Worm (Caenorhabditis elegans) whole organism, L4 larva: ENCODE results near the gene F35E8.6.

Experiments
- madf-9 ChIP-seq: fragments of 200-800 bp; sonication (Bioruptor generic); conservative IDR thresholded peaks from 2 replicates; pipeline ENCODE4 v1.3.6; 2022; ENCODE audit warnings: missing genetic modification reagents, missing genetic modification characterization, missing compliant biosample characterization
- nhr-48 ChIP-seq: sonication (generic microtip); optimal IDR thresholded peaks from 2 replicates; lab custom pipeline; 2016; ENCODE audit warnings: mild to moderate bottlenecking, missing genetic modification characterization, missing compliant biosample characterization
- zfp-3 ChIP-seq: fragments of 200-800 bp; sonication (Bioruptor generic); conservative IDR thresholded peaks from 2 replicates; pipeline ENCODE4 v1.3.6; 2022; ENCODE audit warnings: missing genetic modification reagents, missing genetic modification characterization, missing compliant biosample characterization

The F35E8.6 gene

DNA sequence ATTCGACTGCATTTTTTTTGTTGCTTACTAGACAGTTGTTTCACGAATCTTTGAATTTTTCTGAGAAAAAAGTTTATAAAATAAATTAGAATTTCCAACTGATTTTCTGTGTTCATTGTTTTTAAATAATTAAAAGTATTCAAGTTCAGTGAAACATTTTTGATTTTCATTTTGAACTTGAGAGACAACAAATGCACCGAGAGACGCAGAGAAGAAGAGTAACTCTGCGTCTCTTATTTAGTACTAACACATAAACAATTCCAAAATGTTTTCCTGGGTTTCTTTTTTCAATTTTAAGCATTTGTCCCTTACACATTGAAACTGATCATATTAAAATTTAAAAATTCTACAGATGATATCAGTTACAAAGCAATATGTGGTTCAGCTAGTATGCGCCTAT is 47.5 kb downstream of the F35E8.6 start:
- TF ChIP-seq madf-9 (GFP tag; lab: Robert Waterston, UW) (no peak), zfp-3 (GFP tag; lab: Robert Waterston, UW) (no peak), nhr-48 (tag; lab: Kevin White, UChicago) (peak; percentile 26)
